Worm (Caenorhabditis elegans) whole organism, L4/young adult: ENCODE results near the gene C01F6.14.

Source experiments
- W03F9.2 ChIP-seq: fragments of 150-350 bp; optimal IDR thresholded peaks from 2 replicates; lab custom pipeline; 2014; ENCODE audit warnings: missing biosample characterization, missing genetic modification characterization
- dao-5 ChIP-seq: sonication (generic microtip); optimal IDR thresholded peaks from 2 replicates; lab custom pipeline; 2016; ENCODE audit warnings: missing genotype, missing genetic modification characterization, moderate library complexity, missing compliant biosample characterization
- him-1 ChIP-seq: sonication (generic microtip); optimal IDR thresholded peaks from 2 replicates; lab custom pipeline; 2016; ENCODE audit warnings: missing genotype, missing genetic modification reagents, missing genetic modification characterization, missing compliant biosample characterization

ce11 chrIV:9121545-9121944 lies 17.6 kb upstream of the C01F6.14 start:
- TF ChIP-seq dao-5 = no peak
- no peak for TF ChIP-seq W03F9.2 (tag; lab: Kevin White, UChicago)
- TF ChIP-seq him-1 (tag; lab: Kevin White, UChicago) = no peak
